Worm (Caenorhabditis elegans): ENCODE measurements around the gene nlp-23.

- TF ChIP-seq aly-2 (tag; optimal IDR thresholded peaks at IDR 0.05) (no peak), lsy-2 (tag; optimal IDR thresholded peaks at IDR 0.05) (no peak), ztf-11 (tag; optimal IDR thresholded peaks at IDR 0.05) (no peak), ama-1 (optimal IDR thresholded peaks at IDR 0.05) (no peak), ztf-4 (tag; optimal IDR thresholded peaks at IDR 0.05) (no peak), F13H6.1 (tag; optimal IDR thresholded peaks at IDR 0.05) (no peak), elt-3 (tag; optimal IDR thresholded peaks at IDR 0.05) (no peak), nhr-12 (tag; optimal IDR thresholded peaks at IDR 0.05) (no peak), mab-5 (tag; optimal IDR thresholded peaks at IDR 0.05) (no peak), nhr-11 (tag; optimal IDR thresholded peaks at IDR 0.05) (no peak), skn-1 (tag; optimal IDR thresholded peaks at IDR 0.05) (no peak)
These were observed at the start of gene nlp-23 for ce11 chrX:2342859-2343258.

All from whole organism, L2 larva.